Fruit fly (Drosophila melanogaster) whole organism, embryonic: Measurements from ENCODE around the gene DnaJ-H.
A peak's percentile ranks its signal among the peaks of the same experiment; 100 is the strongest.

Experiments
- Awh ChIP-seq: fragments of 200-800 bp; sonication (Bioruptor generic); IDR thresholded peaks from 2 replicates; pipeline ENCODE4, ENCODE4 v1.3.6; 2022; ENCODE audit warnings: missing biosample characterization, missing genetic modification characterization
- BtbVII ChIP-seq: fragments of 200-800 bp; sonication (Bioruptor generic); optimal IDR thresholded peaks from 3 replicates; lab custom pipeline; 2017; ENCODE audit warnings: missing biosample characterization, mild to moderate bottlenecking, missing genetic modification characterization
- CG10462 ChIP-seq: fragments of 200-800 bp; sonication (Bioruptor generic); optimal IDR thresholded peaks from 2 replicates; lab custom pipeline; 2016; ENCODE audit warnings: missing biosample characterization, missing genetic modification characterization
- CG12155 ChIP-seq: fragments of 200-800 bp; sonication (Bioruptor generic); optimal IDR thresholded peaks from 3 replicates; lab custom pipeline; 2016; ENCODE audit warnings: missing biosample characterization, missing genetic modification characterization
- CG12219 ChIP-seq: fragments of 200-800 bp; sonication (Bioruptor generic); optimal IDR thresholded peaks from 3 replicates; lab custom pipeline; 2018; ENCODE audit warnings: missing biosample characterization, mild to moderate bottlenecking, missing genetic modification characterization
- CG12744 ChIP-seq: fragments of 200-800 bp; sonication (Bioruptor generic); optimal IDR thresholded peaks from 2 replicates; lab custom pipeline; 2016; ENCODE audit warnings: missing biosample characterization, missing genetic modification characterization
- CG13624 ChIP-seq: fragments of 200-800 bp; sonication (Bioruptor generic); optimal IDR thresholded peaks from 2 replicates; lab custom pipeline; 2016; ENCODE audit warnings: missing biosample characterization, missing genetic modification characterization
- CG15479 ChIP-seq: fragments of 200-800 bp; sonication (Bioruptor generic); optimal IDR thresholded peaks from 3 replicates; lab custom pipeline; 2019; ENCODE audit warnings: missing biosample characterization, mild to moderate bottlenecking, missing genetic modification characterization, moderate library complexity
- CG15601 ChIP-seq: fragments of 200-800 bp; sonication (Bioruptor generic); optimal IDR thresholded peaks from 3 replicates; lab custom pipeline; 2019; ENCODE audit warnings: missing biosample characterization, mild to moderate bottlenecking, missing genetic modification characterization, moderate library complexity
- CG17912 ChIP-seq: fragments of 200-800 bp; sonication (Bioruptor generic); optimal IDR thresholded peaks from 2 replicates; lab custom pipeline; 2018; ENCODE audit warnings: missing biosample characterization, mild to moderate bottlenecking, missing genetic modification characterization
- CG1792 ChIP-seq: fragments of 200-800 bp; sonication (Bioruptor generic); optimal IDR thresholded peaks from 2 replicates; lab custom pipeline; 2016; ENCODE audit warnings: missing biosample characterization, missing genetic modification characterization
- CG2129 ChIP-seq: fragments of 200-800 bp; sonication (Bioruptor generic); IDR thresholded peaks from 2 replicates; pipeline ENCODE4 v1.3.6; 2022; ENCODE audit warnings: missing biosample characterization, missing genetic modification characterization; ENCODE audit not compliant: partially characterized antibody
- CG32532 ChIP-seq: fragments of 200-800 bp; sonication (Bioruptor generic); IDR thresholded peaks from 2 replicates; pipeline ENCODE4 v1.3.6; 2022; ENCODE audit warnings: missing biosample characterization, missing genetic modification characterization
- CG3995 ChIP-seq: fragments of 200-800 bp; sonication (Bioruptor generic); optimal IDR thresholded peaks from 3 replicates; lab custom pipeline; 2016; ENCODE audit warnings: missing biosample characterization, missing genetic modification characterization
- CG4424 ChIP-seq: fragments of 200-800 bp; sonication (Bioruptor generic); optimal IDR thresholded peaks from 3 replicates; lab custom pipeline; 2016; ENCODE audit warnings: missing biosample characterization, missing genetic modification characterization
- CG6272 ChIP-seq: fragments of 200-800 bp; sonication (Bioruptor generic); IDR thresholded peaks from 2 replicates; pipeline ENCODE4 v1.3.6; 2022; ENCODE audit warnings: missing biosample characterization, missing genetic modification characterization
- CG6654 ChIP-seq: fragments of 200-800 bp; sonication (Bioruptor generic); optimal IDR thresholded peaks from 2 replicates; lab custom pipeline; 2017; ENCODE audit warnings: missing biosample characterization, mild to moderate bottlenecking, missing genetic modification characterization
- CG8924 ChIP-seq: fragments of 200-800 bp; optimal IDR thresholded peaks from 3 replicates; lab custom pipeline; 2019; ENCODE audit warnings: missing biosample characterization, mild to moderate bottlenecking, missing genetic modification characterization, moderate library complexity
- CG9727 ChIP-seq: fragments of 200-800 bp; sonication (Bioruptor generic); optimal IDR thresholded peaks from 3 replicates; lab custom pipeline; 2017; ENCODE audit warnings: missing biosample characterization, mild to moderate bottlenecking, missing genetic modification characterization
- Hmx ChIP-seq: fragments of 200-800 bp; sonication (Bioruptor generic); optimal IDR thresholded peaks from 2 replicates; lab custom pipeline; 2016; ENCODE audit warnings: missing biosample characterization, missing genetic modification characterization
- Lhr ChIP-seq: fragments of 200-800 bp; sonication (Bioruptor generic); optimal IDR thresholded peaks from 3 replicates; lab custom pipeline; 2017; ENCODE audit warnings: mild to moderate bottlenecking, missing biosample characterization, missing genetic modification reagents, missing genetic modification characterization
- Lpt ChIP-seq: fragments of >200 bp; optimal IDR thresholded peaks from 2 replicates; lab custom pipeline; 2018; ENCODE audit warnings: missing biosample characterization, missing genetic modification characterization
- MESR4 ChIP-seq: fragments of 200-800 bp; sonication (Bioruptor generic); optimal IDR thresholded peaks from 2 replicates; lab custom pipeline; 2018; ENCODE audit warnings: missing biosample characterization, mild to moderate bottlenecking, missing genetic modification characterization, moderate library complexity
- NC2β ChIP-seq: fragments of 200-800 bp; sonication (Bioruptor generic); optimal IDR thresholded peaks from 2 replicates; lab custom pipeline; 2016; ENCODE audit warnings: missing biosample characterization, missing genetic modification characterization
- Neu2 ChIP-seq: fragments of 200-800 bp; sonication (Bioruptor generic); optimal IDR thresholded peaks from 3 replicates; lab custom pipeline; 2016; ENCODE audit warnings: missing biosample characterization, missing genetic modification characterization, borderline replicate concordance
- Rfx ChIP-seq: fragments of 200-800 bp; sonication (Bioruptor generic); IDR thresholded peaks from 2 replicates; pipeline ENCODE4 v1.3.6; 2022; ENCODE audit warnings: missing biosample characterization, missing genetic modification characterization
- Six4 ChIP-seq: fragments of 200-800 bp; sonication (Bioruptor generic); optimal IDR thresholded peaks from 2 replicates; lab custom pipeline; 2016; ENCODE audit warnings: missing biosample characterization, missing genetic modification characterization
- Ssrp ChIP-seq: fragments of 200-800 bp; sonication (Bioruptor generic); optimal IDR thresholded peaks from 2 replicates; lab custom pipeline; 2018; ENCODE audit warnings: missing biosample characterization, mild to moderate bottlenecking, missing genetic modification characterization, moderate library complexity
- Tbp ChIP-seq: fragments of >200 bp; optimal IDR thresholded peaks from 2 replicates; lab custom pipeline; 2018; ENCODE audit warnings: missing biosample characterization, missing genetic modification characterization
- YL-1 ChIP-seq: fragments of 200-800 bp; sonication (Bioruptor generic); optimal IDR thresholded peaks from 3 replicates; lab custom pipeline; 2017; ENCODE audit warnings: missing biosample characterization, mild to moderate bottlenecking, missing genetic modification characterization
- bigmax ChIP-seq: fragments of 200-800 bp; sonication (Bioruptor generic); optimal IDR thresholded peaks from 2 replicates; lab custom pipeline; 2018; ENCODE audit warnings: missing biosample characterization, mild to moderate bottlenecking, missing genetic modification characterization
- bsh ChIP-seq, 2 experiments: fragments of 200-800 bp; sonication (Bioruptor generic); optimal IDR thresholded peaks; 2 replicates each; lab custom pipeline; 2017 to 2018; ENCODE audit warnings: mild to moderate bottlenecking in 2 of 2, missing biosample characterization in 2 of 2, missing genetic modification characterization in 2 of 2, moderate library complexity in 1 of 2
- crp ChIP-seq, 2 experiments: fragments of 200-800 bp; sonication (Bioruptor generic); optimal IDR thresholded peaks; 2 replicates in 1 of 2; 3 replicates in 1 of 2; lab custom pipeline; 2017; ENCODE audit warnings: missing biosample characterization in 2 of 2, missing genetic modification characterization in 2 of 2, mild to moderate bottlenecking in 1 of 2, moderate library complexity in 1 of 2
- disco-r ChIP-seq: fragments of 200-800 bp; sonication (Bioruptor generic); optimal IDR thresholded peaks from 2 replicates; lab custom pipeline; 2016; ENCODE audit warnings: missing biosample characterization, missing genetic modification characterization
- fu2 ChIP-seq: fragments of 200-800 bp; sonication (Bioruptor generic); optimal IDR thresholded peaks from 2 replicates; lab custom pipeline; 2016; ENCODE audit warnings: missing biosample characterization, missing genetic modification characterization
- hbn ChIP-seq: fragments of 200-800 bp; sonication (Bioruptor generic); IDR thresholded peaks from 2 replicates; pipeline ENCODE4 v1.3.6; 2022; ENCODE audit warnings: missing biosample characterization, missing genetic modification characterization; ENCODE audit not compliant: partially characterized antibody
- hkb ChIP-seq, 2 experiments: fragments of 200-800 bp in 1 of 2; fragments of >200 bp in 1 of 2; sonication (Bioruptor generic) in 1 of 2; IDR thresholded peaks in 1 of 2; optimal IDR thresholded peaks in 1 of 2; 2 replicates each; pipeline versions ENCODE4 v1.3.6 to Lab custom; 2017 to 2022; ENCODE audit warnings: missing biosample characterization in 1 of 2, missing genetic modification characterization in 1 of 2
- kay ChIP-seq: fragments of 200-800 bp; sonication (Bioruptor generic); optimal IDR thresholded peaks from 2 replicates; lab custom pipeline; 2016; ENCODE audit warnings: missing biosample characterization, missing genetic modification characterization
- luna ChIP-seq: fragments of 200-800 bp; sonication (Bioruptor generic); optimal IDR thresholded peaks from 2 replicates; lab custom pipeline; 2016; ENCODE audit warnings: missing biosample characterization, missing genetic modification characterization
- odd ChIP-seq: fragments of 200-800 bp; sonication (Bioruptor generic); optimal IDR thresholded peaks from 2 replicates; lab custom pipeline; 2017; ENCODE audit warnings: missing biosample characterization, mild to moderate bottlenecking, missing genetic modification characterization
- pita ChIP-seq: fragments of 200-800 bp; sonication (Bioruptor generic); optimal IDR thresholded peaks from 2 replicates; lab custom pipeline; 2017; ENCODE audit warnings: missing biosample characterization, mild to moderate bottlenecking, missing genetic modification characterization
- run ChIP-seq: fragments of 200-800 bp; sonication (Bioruptor generic); optimal IDR thresholded peaks from 3 replicates; lab custom pipeline; 2018; ENCODE audit warnings: missing biosample characterization, mild to moderate bottlenecking, missing genetic modification characterization
- schlank ChIP-seq: fragments of 200-800 bp; sonication (Bioruptor generic); optimal IDR thresholded peaks from 2 replicates; lab custom pipeline; 2018; ENCODE audit warnings: missing biosample characterization, mild to moderate bottlenecking, missing genetic modification characterization
- sim ChIP-seq: fragments of 200-800 bp; sonication (Bioruptor generic); IDR thresholded peaks from 2 replicates; pipeline ENCODE4 v1.3.6; 2022; ENCODE audit warnings: missing biosample characterization, missing genetic modification characterization
- sqz ChIP-seq: fragments of 200-800 bp; sonication (Bioruptor generic); optimal IDR thresholded peaks from 3 replicates; lab custom pipeline; 2018; ENCODE audit warnings: missing biosample characterization, mild to moderate bottlenecking, missing genetic modification characterization
- stwl ChIP-seq: fragments of 200-800 bp; sonication (Bioruptor generic); optimal IDR thresholded peaks from 3 replicates; lab custom pipeline; 2018; ENCODE audit warnings: missing biosample characterization, mild to moderate bottlenecking, missing genetic modification characterization, moderate library complexity
- tio ChIP-seq: fragments of 200-800 bp; sonication (Bioruptor generic); optimal IDR thresholded peaks from 2 replicates; lab custom pipeline; 2017; ENCODE audit warnings: missing biosample characterization, missing genetic modification characterization, inconsistent platforms
- trem ChIP-seq: fragments of 200-800 bp; optimal IDR thresholded peaks from 3 replicates; lab custom pipeline; 2019; ENCODE audit warnings: missing biosample characterization, mild to moderate bottlenecking, missing genetic modification characterization, moderate library complexity
- vvl ChIP-seq: fragments of 200-800 bp; sonication (Bioruptor generic); IDR thresholded peaks from 2 replicates; pipeline ENCODE4 v1.3.6; 2022; ENCODE audit warnings: missing biosample characterization, missing genetic modification characterization

DnaJ-H gene

dm6 chr2L:13145035-13145683 lies 20.7 kb downstream of the DnaJ-H start (continued):
- TF ChIP-seq Rfx (GFP tag; lab: Robert Waterston, UW) (peak; percentile 93), CG12744 (peak; percentile 71), trem (tag; lab: Kevin White, UChicago) (peak; percentile 3), odd (GFP tag; lab: Kevin White, UChicago) (peak; percentile 64), disco-r (peak; percentile 56), CG8924 (peak; percentile 77), CG12219 (GFP tag; lab: Kevin White, UChicago) (peak; percentile 63), hbn (GFP tag; lab: Robert Waterston, UW) (no peak), CG15479 (GFP tag; lab: Kevin White, UChicago) (no peak), Lhr (GFP tag; lab: Kevin White, UChicago) (no peak), kay (GFP tag; lab: Kevin White, UChicago) (peak; percentile 46), YL-1 (no peak), CG6654 (GFP tag; lab: Kevin White, UChicago) (peak; percentile 41), run (peak; percentile 50), CG9727 (GFP tag; lab: Kevin White, UChicago) (peak; percentile 73), CG17912 (GFP tag; lab: Kevin White, UChicago) (no peak), Lpt (GFP tag; lab: Kevin White, UChicago) (no peak), BtbVII (GFP tag; lab: Kevin White, UChicago) (peak; percentile 75), CG2129 (GFP tag; lab: Robert Waterston, UW) (no peak), CG4424 (GFP tag; lab: Kevin White, UChicago) (peak; percentile 74), NC2β (GFP tag; lab: Kevin White, UChicago) (no peak), hkb (optimal IDR thresholded peaks at IDR 0.05; lab: Kevin White, UChicago) (no peak), hkb (GFP tag; IDR thresholded peaks at IDR 0.05; lab: Robert Waterston, UW) (peak; percentile 85), CG10462 (GFP tag; lab: Kevin White, UChicago) (peak; percentile 16), tio (peak; percentile 45), CG1792 (GFP tag; lab: Kevin White, UChicago) (peak; percentile 69), CG12155 (GFP tag; lab: Kevin White, UChicago) (peak; percentile 66), Neu2 (GFP tag; lab: Kevin White, UChicago) (no peak), CG32532 (GFP tag; lab: Robert Waterston, UW) (peak; percentile 91), Tbp (GFP tag; lab: Kevin White, UChicago) (no peak), Hmx (GFP tag; lab: Kevin White, UChicago) (peak; percentile 4), Awh (GFP tag; lab: Robert Waterston, UW) (no peak), CG3995 (GFP tag; lab: Kevin White, UChicago) (peak; percentile 29), CG6272 (GFP tag; lab: Robert Waterston, UW) (peak; percentile 64; the same call in 1 of the 2 replicates), Six4 (GFP tag; lab: Kevin White, UChicago) (no peak), schlank (peak; percentile 6), bigmax (no peak), sim (GFP tag; lab: Robert Waterston, UW) (no peak), pita (GFP tag; lab: Kevin White, UChicago) (no peak), CG15601 (tag; lab: Kevin White, UChicago) (peak; percentile 8), MESR4 (GFP tag; lab: Kevin White, UChicago) (no peak), crp (GFP tag; optimal IDR thresholded peaks at IDR 0.05; lab: Kevin White, UChicago) (no peak), vvl (GFP tag; lab: Robert Waterston, UW) (peak; percentile 73), bsh (GFP tag; optimal IDR thresholded peaks at IDR 0.05; lab: Kevin White, UChicago) (peak in 1 of 2 experiments; percentile 34), sqz (peak; percentile 71), fu2 (GFP tag; lab: Kevin White, UChicago) (peak; percentile 59), Ssrp (tag; lab: Kevin White, UChicago) (no peak), CG13624 (GFP tag; lab: Kevin White, UChicago) (peak; percentile 90), stwl (no peak), luna (GFP tag; lab: Kevin White, UChicago) (peak; percentile 68)
